Worm (Caenorhabditis elegans) whole organism, L4 larva: ENCODE measurements around the gene lurp-4.
A peak's percentile ranks its signal among the peaks of the same experiment; 100 is the strongest.

Experiments used
- F49E8.2 ChIP-seq: sonication (generic microtip); optimal IDR thresholded peaks from 2 replicates; lab custom pipeline; 2016; ENCODE audit warnings: missing compliant biosample characterization, mild to moderate bottlenecking, missing genetic modification characterization, borderline replicate concordance
- T26A8.4 ChIP-seq: fragments of 200-800 bp; sonication (Bioruptor generic); IDR thresholded peaks from 2 replicates; pipeline ENCODE4 v1.3.6; 2022; ENCODE audit warnings: missing genetic modification characterization, missing compliant biosample characterization
- Y75B8A.6 ChIP-seq: fragments of 200-800 bp; sonication (Bioruptor generic); IDR thresholded peaks from 2 replicates; pipeline ENCODE4 v1.3.6; 2022; ENCODE audit warnings: missing genetic modification reagents, missing genetic modification characterization, missing compliant biosample characterization
- ZK337.2 ChIP-seq: fragments of 200-800 bp; sonication (Bioruptor generic); IDR thresholded peaks from 2 replicates; pipeline ENCODE4 v1.3.6; 2022; ENCODE audit warnings: missing genetic modification reagents, missing genetic modification characterization, missing compliant biosample characterization
- ZK546.5 ChIP-seq, 2 experiments: sonication (generic microtip); optimal IDR thresholded peaks; 2 replicates each; lab custom pipeline; 2017; ENCODE audit warnings: missing biosample characterization in 2 of 2, missing genetic modification characterization in 2 of 2
- aly-2 ChIP-seq: sonication (generic microtip); optimal IDR thresholded peaks from 2 replicates; lab custom pipeline; 2018; ENCODE audit warnings: missing biosample characterization, missing genetic modification characterization
- ama-1 ChIP-seq: fragments of 150-350 bp; optimal IDR thresholded peaks from 2 replicates; lab custom pipeline; 2014; ENCODE audit warnings: inconsistent platforms, mixed read lengths
- arid-1 ChIP-seq: fragments of 200-800 bp; sonication (Bioruptor generic); conservative IDR thresholded peaks from 2 replicates; pipeline ENCODE4 v1.3.6; 2022; ENCODE audit warnings: missing genetic modification reagents, missing genetic modification characterization, missing compliant biosample characterization
- attf-4 ChIP-seq: sonication (generic microtip); optimal IDR thresholded peaks from 3 replicates; lab custom pipeline; 2017; ENCODE audit warnings: missing biosample characterization, missing genetic modification characterization
- ceh-62 ChIP-seq: sonication (generic microtip); optimal IDR thresholded peaks from 2 replicates; lab custom pipeline; 2017; ENCODE audit warnings: missing biosample characterization, missing genetic modification characterization
- ceh-82 ChIP-seq: sonication (generic microtip); optimal IDR thresholded peaks from 2 replicates; lab custom pipeline; 2017; ENCODE audit warnings: missing biosample characterization, missing genetic modification characterization
- ces-1 ChIP-seq: fragments of 150-350 bp; sonication (generic microtip); optimal IDR thresholded peaks from 4 replicates; lab custom pipeline; 2014; ENCODE audit warnings: missing biosample characterization, missing genetic modification reagents, missing genetic modification characterization
- daf-16 ChIP-seq, 3 experiments: sonication (generic microtip); optimal IDR thresholded peaks; 2 replicates each; lab custom pipeline; 2016 to 2017; ENCODE audit warnings: missing genetic modification characterization in 3 of 3, missing genetic modification reagents in 3 of 3, mild to moderate bottlenecking in 2 of 3, missing compliant biosample characterization in 2 of 3, missing biosample characterization in 1 of 3, moderate library complexity in 1 of 3
- daf-19 ChIP-seq: fragments of 200-800 bp; sonication (Bioruptor generic); conservative IDR thresholded peaks from 2 replicates; pipeline ENCODE4 v1.3.6; 2022; ENCODE audit warnings: missing genetic modification characterization, missing compliant biosample characterization
- dpl-1 ChIP-seq: fragments of 150-350 bp; optimal IDR thresholded peaks from 2 replicates; lab custom pipeline; 2014; ENCODE audit warnings: missing biosample characterization, missing genetic modification reagents, missing genetic modification characterization
- dve-1 ChIP-seq: sonication (generic microtip); optimal IDR thresholded peaks from 2 replicates; lab custom pipeline; 2017; ENCODE audit warnings: antibody characterized with exemption, mild to moderate bottlenecking, missing genetic modification characterization, missing compliant biosample characterization; ENCODE audit not compliant: insufficient read depth
- egl-27 ChIP-seq: sonication (generic microtip); optimal IDR thresholded peaks from 3 replicates; lab custom pipeline; 2017; ENCODE audit warnings: missing biosample characterization, missing genetic modification reagents, missing genetic modification characterization
- gei-8 ChIP-seq: fragments of 200-800 bp; sonication (Bioruptor generic); optimal IDR thresholded peaks from 2 replicates; lab custom pipeline; 2018; ENCODE audit warnings: mild to moderate bottlenecking, missing genetic modification characterization, missing compliant biosample characterization
- hif-1 ChIP-seq, 2 experiments: sonication (generic microtip); optimal IDR thresholded peaks; 2 replicates each; lab custom pipeline; 2016 to 2017; ENCODE audit warnings: missing compliant biosample characterization in 2 of 2, missing genetic modification characterization in 2 of 2, missing genetic modification reagents in 2 of 2, missing genotype in 2 of 2, mild to moderate bottlenecking in 1 of 2
- hlh-11 ChIP-seq: fragments of 200-800 bp; sonication (Bioruptor generic); optimal IDR thresholded peaks from 2 replicates; lab custom pipeline; 2018; ENCODE audit warnings: mild to moderate bottlenecking, missing genetic modification characterization, missing compliant biosample characterization
- hlh-30 ChIP-seq: sonication (generic microtip); optimal IDR thresholded peaks from 2 replicates; lab custom pipeline; 2017; ENCODE audit warnings: antibody characterized with exemption, mild to moderate bottlenecking, missing genetic modification characterization, missing compliant biosample characterization; ENCODE audit not compliant: insufficient read depth
- jun-1 ChIP-seq: fragments of 150-350 bp; optimal IDR thresholded peaks from 2 replicates; lab custom pipeline; 2014; ENCODE audit warnings: missing biosample characterization, missing genetic modification reagents, missing genetic modification characterization
- lim-7 ChIP-seq: fragments of 200-800 bp; sonication (Bioruptor generic); IDR thresholded peaks from 2 replicates; pipeline ENCODE4 v1.3.6; 2022; ENCODE audit warnings: missing genetic modification characterization, missing compliant biosample characterization
- lin-13 ChIP-seq: fragments of 150-350 bp; optimal IDR thresholded peaks from 2 replicates; lab custom pipeline; 2014; ENCODE audit warnings: missing biosample characterization, missing genetic modification reagents, missing genetic modification characterization
- lin-29 ChIP-seq: fragments of 200-800 bp; sonication (Bioruptor generic); IDR thresholded peaks from 2 replicates; pipeline ENCODE4 v1.3.6; 2022; ENCODE audit warnings: missing genetic modification reagents, missing genetic modification characterization, missing compliant biosample characterization
- lin-39 ChIP-seq: fragments of 150-350 bp; optimal IDR thresholded peaks from 2 replicates; lab custom pipeline; 2014; ENCODE audit warnings: missing biosample characterization, missing genetic modification reagents, missing genetic modification characterization
- mdl-1 ChIP-seq, 2 experiments: fragments of 150-350 bp in 1 of 2; sonication (generic microtip) in 1 of 2; optimal IDR thresholded peaks; 2 replicates each; lab custom pipeline; 2014 to 2017; ENCODE audit warnings: missing biosample characterization in 2 of 2, missing genetic modification characterization in 2 of 2
- mep-1 ChIP-seq: fragments of 150-350 bp; sonication (generic microtip); optimal IDR thresholded peaks from 3 replicates; lab custom pipeline; 2014; ENCODE audit warnings: missing biosample characterization, missing genetic modification characterization
- mes-2 ChIP-seq: sonication (generic microtip); optimal IDR thresholded peaks from 2 replicates; lab custom pipeline; 2016; ENCODE audit warnings: missing genotype, mild to moderate bottlenecking, missing genetic modification characterization, missing compliant biosample characterization; ENCODE audit not compliant: poor library complexity, severe bottlenecking
- mxl-2 ChIP-seq: fragments of 200-800 bp; sonication (Bioruptor generic); conservative IDR thresholded peaks from 2 replicates; pipeline ENCODE4 v1.3.6; 2022; ENCODE audit warnings: missing genetic modification reagents, missing genetic modification characterization, missing compliant biosample characterization
- mxl-3 ChIP-seq: fragments of 200-800 bp; sonication (Bioruptor generic); optimal IDR thresholded peaks from 2 replicates; lab custom pipeline; 2018; ENCODE audit warnings: mild to moderate bottlenecking, missing genetic modification characterization, missing compliant biosample characterization
- nhr-102 ChIP-seq: sonication (generic microtip); optimal IDR thresholded peaks from 2 replicates; lab custom pipeline; 2016; ENCODE audit warnings: mild to moderate bottlenecking, missing genetic modification characterization, moderate library complexity, missing compliant biosample characterization
- nhr-11 ChIP-seq: fragments of 150-350 bp; optimal IDR thresholded peaks from 2 replicates; lab custom pipeline; 2014; ENCODE audit warnings: missing biosample characterization, missing genetic modification characterization
- nhr-237 ChIP-seq: sonication (generic microtip); optimal IDR thresholded peaks from 2 replicates; lab custom pipeline; 2017; ENCODE audit warnings: missing biosample characterization, missing genetic modification characterization
- nhr-28 ChIP-seq: fragments of 150-350 bp; optimal IDR thresholded peaks from 2 replicates; lab custom pipeline; 2014; ENCODE audit warnings: missing biosample characterization, missing genetic modification characterization
- nhr-41 ChIP-seq: fragments of 200-800 bp; sonication (Bioruptor generic); IDR thresholded peaks from 2 replicates; pipeline ENCODE4 v1.3.6; 2022; ENCODE audit warnings: missing genetic modification reagents, missing genetic modification characterization, missing compliant biosample characterization
- nhr-77 ChIP-seq: fragments of 150-350 bp; optimal IDR thresholded peaks from 2 replicates; lab custom pipeline; 2014; ENCODE audit warnings: missing biosample characterization, missing genetic modification characterization
- pha-4 ChIP-seq, 2 experiments: fragments of 150-350 bp in 1 of 2; fragments of 200-800 bp in 1 of 2; sonication (Bioruptor generic) in 1 of 2; IDR thresholded peaks in 1 of 2; optimal IDR thresholded peaks in 1 of 2; 2 replicates each; pipeline versions ENCODE4 v1.3.6 to Lab custom; 2014 to 2022; ENCODE audit warnings: missing genetic modification characterization in 2 of 2, missing genetic modification reagents in 2 of 2, missing biosample characterization in 1 of 2, missing compliant biosample characterization in 1 of 2
- saeg-2 ChIP-seq: fragments of 200-800 bp; sonication (Bioruptor generic); IDR thresholded peaks from 2 replicates; pipeline ENCODE4 v1.3.6; 2022; ENCODE audit warnings: missing genetic modification reagents, missing genetic modification characterization, missing compliant biosample characterization
- sdz-12 ChIP-seq: fragments of 200-800 bp; sonication (Bioruptor generic); optimal IDR thresholded peaks from 2 replicates; lab custom pipeline; 2018; ENCODE audit warnings: mild to moderate bottlenecking, missing genetic modification characterization, missing compliant biosample characterization
- skn-1 ChIP-seq: fragments of 150-350 bp; optimal IDR thresholded peaks from 2 replicates; lab custom pipeline; 2014; ENCODE audit warnings: missing biosample characterization, missing genetic modification characterization
- snpc-4 ChIP-seq: fragments of 150-350 bp; optimal IDR thresholded peaks from 2 replicates; lab custom pipeline; 2014; ENCODE audit warnings: missing biosample characterization, missing genetic modification characterization
- spr-3 ChIP-seq: fragments of 200-800 bp; sonication (Bioruptor generic); optimal IDR thresholded peaks from 2 replicates; lab custom pipeline; 2018; ENCODE audit warnings: mild to moderate bottlenecking, missing genetic modification characterization, missing compliant biosample characterization
- unc-39 ChIP-seq: sonication (generic microtip); optimal IDR thresholded peaks from 2 replicates; lab custom pipeline; 2017; ENCODE audit warnings: missing biosample characterization, missing genetic modification characterization
- unc-62 ChIP-seq, 3 experiments: fragments of 150-350 bp in 1 of 3; sonication (generic microtip); optimal IDR thresholded peaks in 2 of 3; peaks in 1 of 3; 1 replicate in 1 of 3; 2 replicates in 2 of 3; lab custom pipeline; 2014 to 2017; ENCODE audit warnings: missing biosample characterization in 3 of 3, missing genetic modification characterization in 3 of 3, missing genetic modification reagents in 3 of 3, missing genotype in 1 of 3
- vab-7 ChIP-seq: fragments of 200-800 bp; sonication (Bioruptor generic); IDR thresholded peaks from 2 replicates; pipeline ENCODE4 v1.3.6; 2022; ENCODE audit warnings: missing genetic modification reagents, missing genetic modification characterization, missing compliant biosample characterization
- zag-1 ChIP-seq: fragments of 150-350 bp; optimal IDR thresholded peaks from 2 replicates; lab custom pipeline; 2014; ENCODE audit warnings: missing biosample characterization, missing genetic modification characterization
- zip-11 ChIP-seq: fragments of 200-800 bp; sonication (Bioruptor generic); IDR thresholded peaks from 2 replicates; pipeline ENCODE4 v1.3.6; 2022; ENCODE audit warnings: missing genetic modification characterization, missing compliant biosample characterization

lurp-4 gene

ce11 chrV:13085917-13086552 is 6.4 kb upstream of the lurp-4 start (continued):
- no peak for TF ChIP-seq ceh-62 (tag; lab: Kevin White, UChicago)
- peak in 1 of 2 experiments; percentile 98 for TF ChIP-seq unc-62 (GFP tag; optimal IDR thresholded peaks at IDR 0.05 in 1 of 2; lab: Kevin White, UChicago)
- TF ChIP-seq unc-62 (tag; optimal IDR thresholded peaks at IDR 0.05; lab: Kevin White, UChicago): no peak
- no peak for TF ChIP-seq vab-7 (GFP tag; lab: Robert Waterston, UW)
- TF ChIP-seq nhr-77 (tag; lab: Kevin White, UChicago): peak; percentile 59
- TF ChIP-seq gei-8: no peak
- TF ChIP-seq pha-4 (GFP tag; IDR thresholded peaks at IDR 0.05; lab: Robert Waterston, UW): peak; percentile 47; the same call in 1 of the 2 replicates
- TF ChIP-seq pha-4 (tag; optimal IDR thresholded peaks at IDR 0.05; lab: Kevin White, UChicago): no peak
- no peak for TF ChIP-seq zag-1 (tag; lab: Kevin White, UChicago)
- peak; percentile 71 for TF ChIP-seq hlh-30 (tag; lab: Kevin White, UChicago)
- no peak for TF ChIP-seq jun-1 (tag; lab: Kevin White, UChicago)
- TF ChIP-seq ZK337.2: no peak
- TF ChIP-seq attf-4 (tag; lab: Kevin White, UChicago): no peak
- peak; percentile 19 for TF ChIP-seq nhr-102 (tag; lab: Kevin White, UChicago)
- no peak for TF ChIP-seq Y75B8A.6
- peak; percentile 40 for TF ChIP-seq ama-1 (lab: Kevin White, UChicago)
- TF ChIP-seq mdl-1 (tag; optimal IDR thresholded peaks at IDR 0.05; lab: Kevin White, UChicago): peak; percentile 7 to 59
- TF ChIP-seq nhr-237 (tag; lab: Kevin White, UChicago): no peak
- TF ChIP-seq spr-3 (GFP tag; lab: Kevin White, UChicago): no peak
- peak; percentile 45 for TF ChIP-seq dve-1
- peak; percentile 50 for TF ChIP-seq mes-2 (tag; lab: Kevin White, UChicago)
- TF ChIP-seq hif-1 (tag; optimal IDR thresholded peaks at IDR 0.05; lab: Kevin White, UChicago): peak in 1 of 2 experiments; percentile 90
- TF ChIP-seq skn-1 (tag; lab: Kevin White, UChicago): no peak
- no peak for TF ChIP-seq F49E8.2 (tag; lab: Kevin White, UChicago)
- TF ChIP-seq ZK546.5 (tag; optimal IDR thresholded peaks at IDR 0.05; lab: Kevin White, UChicago): no peak
- TF ChIP-seq dpl-1 (GFP tag; lab: Kevin White, UChicago): peak; percentile 28
- TF ChIP-seq lin-13 (GFP tag; lab: Kevin White, UChicago): no peak
- TF ChIP-seq ceh-82 (tag; lab: Kevin White, UChicago): no peak
- TF ChIP-seq T26A8.4: peak; percentile 70; the same call in 1 of the 2 replicates
- peak; percentile 89 for TF ChIP-seq mep-1 (tag; lab: Kevin White, UChicago)
- TF ChIP-seq aly-2 (tag; lab: Kevin White, UChicago): no peak
- peak; percentile 57 for TF ChIP-seq nhr-28
- TF ChIP-seq lim-7: peak; percentile 44; the same call in 1 of the 2 replicates
- TF ChIP-seq lin-39 (tag; lab: Kevin White, UChicago): no peak
- no peak for TF ChIP-seq zip-11 (GFP tag; lab: Robert Waterston, UW)
- TF ChIP-seq arid-1: no peak
- no peak for TF ChIP-seq nhr-41
- TF ChIP-seq saeg-2: peak; percentile 85
- no peak for TF ChIP-seq mxl-2 (GFP tag; lab: Robert Waterston, UW)
- no peak for TF ChIP-seq unc-39 (tag; lab: Kevin White, UChicago)
- TF ChIP-seq hlh-11: peak; percentile 87
- TF ChIP-seq mxl-3: peak; percentile 26
- TF ChIP-seq daf-16 (GFP tag; optimal IDR thresholded peaks at IDR 0.05; lab: Kevin White, UChicago): peak in 1 of 2 experiments; percentile 77
- peak; percentile 58 for TF ChIP-seq daf-16 (tag; optimal IDR thresholded peaks at IDR 0.05; lab: Kevin White, UChicago)
- TF ChIP-seq sdz-12 (GFP tag; lab: Kevin White, UChicago): no peak
- no peak for TF ChIP-seq snpc-4 (tag; lab: Kevin White, UChicago)
- no peak for TF ChIP-seq egl-27 (tag; lab: Kevin White, UChicago)
- no peak for TF ChIP-seq ces-1 (GFP tag; lab: Kevin White, UChicago)
- peak; percentile 32; the same call in 1 of the 2 replicates for TF ChIP-seq lin-29 (GFP tag; lab: Robert Waterston, UW)
- TF ChIP-seq nhr-11: peak; percentile 81
- TF ChIP-seq daf-19: no peak
